Worm (Caenorhabditis elegans) whole organism, mixed stage, embryonic: Measurements from ENCODE around the gene B0244.9.

ENCODE experiments used
- blmp-1 ChIP-seq: fragments of 150-350 bp; optimal IDR thresholded peaks from 2 replicates; lab custom pipeline; 2014; ENCODE audit warnings: missing biosample characterization, missing genetic modification characterization
- unc-62 ChIP-seq: fragments of 150-350 bp; optimal IDR thresholded peaks from 2 replicates; lab custom pipeline; 2014; ENCODE audit warnings: missing biosample characterization, missing genetic modification reagents, missing genetic modification characterization

DNA sequence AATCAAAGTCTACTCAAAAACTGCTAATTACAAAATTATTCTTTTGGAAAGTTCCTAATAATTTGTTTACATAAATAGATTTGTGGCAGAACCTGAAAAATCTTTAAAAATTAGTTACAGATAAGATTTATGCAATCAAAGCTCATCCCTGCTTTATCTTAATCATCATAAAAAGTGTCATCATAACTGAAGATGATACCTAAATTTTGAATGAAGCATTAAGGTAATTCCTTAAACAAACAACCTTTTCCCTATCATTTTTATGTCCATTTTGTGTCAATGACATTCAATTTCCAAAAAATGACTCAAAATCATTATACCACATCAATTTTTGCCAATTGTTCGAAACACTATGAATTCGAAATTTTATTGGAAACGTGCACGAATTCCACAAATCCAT lies 6.9 kb upstream of the B0244.9 start, which contains the start of gene B0244.6:
- TF ChIP-seq blmp-1 = no peak
- TF ChIP-seq unc-62 (GFP tag; lab: Kevin White, UChicago) = no peak
